Fruit fly (Drosophila melanogaster) whole organism, prepupa: ENCODE measurements around the gene Ccm3.

Source experiments
- Blimp-1 ChIP-seq: fragments of 200-800 bp; sonication (Bioruptor generic); optimal IDR thresholded peaks from 3 replicates; lab custom pipeline; 2017; ENCODE audit warnings: missing biosample characterization, missing genetic modification characterization, mild to moderate bottlenecking, moderate library complexity, missing genetic modification reagents
- CG10631 ChIP-seq: fragments of 200-800 bp; sonication (Bioruptor generic); optimal IDR thresholded peaks from 2 replicates; lab custom pipeline; 2016; ENCODE audit warnings: missing biosample characterization, missing genetic modification characterization
- CG11294 ChIP-seq: fragments of 200-800 bp; sonication (Bioruptor generic); IDR thresholded peaks from 2 replicates; pipeline ENCODE4 v1.3.6; 2022; ENCODE audit warnings: missing biosample characterization, missing genetic modification characterization
- CG1621 ChIP-seq: fragments of 200-800 bp; sonication (Bioruptor generic); optimal IDR thresholded peaks from 3 replicates; lab custom pipeline; 2018; ENCODE audit warnings: missing biosample characterization, mild to moderate bottlenecking, missing genetic modification characterization
- CG31627 ChIP-seq: fragments of 200-800 bp; sonication (Bioruptor generic); optimal IDR thresholded peaks from 3 replicates; lab custom pipeline; 2016; ENCODE audit warnings: missing biosample characterization, missing genetic modification characterization
- CG3919 ChIP-seq: fragments of 200-800 bp; sonication (Bioruptor generic); optimal IDR thresholded peaks from 3 replicates; lab custom pipeline; 2016; ENCODE audit warnings: missing biosample characterization, missing genetic modification characterization
- CG6163 ChIP-seq: fragments of 200-800 bp; sonication (Bioruptor generic); IDR thresholded peaks from 3 replicates; pipeline ENCODE4 v1.3.6; 2022; ENCODE audit warnings: missing biosample characterization, missing genetic modification characterization
- CG6792 ChIP-seq: fragments of 200-800 bp; sonication (Bioruptor generic); optimal IDR thresholded peaks from 3 replicates; lab custom pipeline; 2016; ENCODE audit warnings: missing biosample characterization, missing genetic modification characterization
- CG7368 ChIP-seq: fragments of 200-800 bp; sonication (Bioruptor generic); optimal IDR thresholded peaks from 3 replicates; lab custom pipeline; 2016; ENCODE audit warnings: missing biosample characterization, missing genetic modification characterization
- CG8319 ChIP-seq: fragments of 200-800 bp; sonication (Bioruptor generic); optimal IDR thresholded peaks from 3 replicates; lab custom pipeline; 2016; ENCODE audit warnings: missing biosample characterization, missing genetic modification characterization
- CG9139 ChIP-seq: fragments of 200-800 bp; sonication (Bioruptor generic); optimal IDR thresholded peaks from 3 replicates; lab custom pipeline; 2017; ENCODE audit warnings: missing biosample characterization, mild to moderate bottlenecking, missing genetic modification characterization
- Eip75B ChIP-seq: fragments of 200-800 bp; sonication (Bioruptor generic); optimal IDR thresholded peaks from 3 replicates; lab custom pipeline; 2016; ENCODE audit warnings: missing biosample characterization, missing genetic modification characterization
- Eip78C ChIP-seq: fragments of 200-800 bp; sonication (Bioruptor generic); peaks from one replicate; lab custom pipeline; 2016; ENCODE audit warnings: missing biosample characterization, missing genetic modification characterization
- Eip93F ChIP-seq: fragments of 200-800 bp; sonication (Bioruptor generic); optimal IDR thresholded peaks from 2 replicates; lab custom pipeline; 2016; ENCODE audit warnings: missing biosample characterization, mild to moderate bottlenecking, missing genetic modification characterization
- Ets21C ChIP-seq: fragments of 200-800 bp; sonication (Bioruptor generic); optimal IDR thresholded peaks from 3 replicates; lab custom pipeline; 2016; ENCODE audit warnings: missing biosample characterization, missing genetic modification characterization
- Ets96B ChIP-seq: fragments of 200-800 bp; optimal IDR thresholded peaks from 2 replicates; lab custom pipeline; 2019; ENCODE audit warnings: missing biosample characterization, mild to moderate bottlenecking, missing genetic modification characterization, moderate library complexity
- Gug ChIP-seq: fragments of 200-800 bp; sonication (Bioruptor generic); IDR thresholded peaks from 2 replicates; pipeline ENCODE4 v1.3.6; 2022; ENCODE audit warnings: missing biosample characterization, missing genetic modification characterization
- Hr39 ChIP-seq: fragments of 200-800 bp; sonication (Bioruptor generic); optimal IDR thresholded peaks from 2 replicates; lab custom pipeline; 2016; ENCODE audit warnings: missing biosample characterization, missing genetic modification characterization
- Hr4 ChIP-seq: fragments of 200-800 bp; sonication (Bioruptor generic); optimal IDR thresholded peaks from 3 replicates; lab custom pipeline; 2016; ENCODE audit warnings: missing biosample characterization, missing genetic modification characterization
- Lpt ChIP-seq: fragments of 200-800 bp; sonication (Bioruptor generic); optimal IDR thresholded peaks from 3 replicates; lab custom pipeline; 2016; ENCODE audit warnings: missing biosample characterization, missing genetic modification characterization
- Met ChIP-seq: fragments of 200-800 bp; sonication (Bioruptor generic); optimal IDR thresholded peaks from 3 replicates; lab custom pipeline; 2016; ENCODE audit warnings: missing biosample characterization, missing genetic modification characterization
- OdsH ChIP-seq: fragments of 200-800 bp; sonication (Bioruptor generic); optimal IDR thresholded peaks from 3 replicates; lab custom pipeline; 2016; ENCODE audit warnings: missing biosample characterization, missing genetic modification characterization
- Smox ChIP-seq: fragments of 200-800 bp; sonication (Bioruptor generic); optimal IDR thresholded peaks from 3 replicates; lab custom pipeline; 2016; ENCODE audit warnings: missing biosample characterization, missing genetic modification characterization
- Sox14 ChIP-seq: fragments of 200-800 bp; sonication (Bioruptor generic); optimal IDR thresholded peaks from 3 replicates; lab custom pipeline; 2016; ENCODE audit warnings: missing biosample characterization, missing genetic modification characterization
- achi ChIP-seq: fragments of 200-800 bp; sonication (Bioruptor generic); optimal IDR thresholded peaks from 3 replicates; lab custom pipeline; 2016; ENCODE audit warnings: missing biosample characterization, missing genetic modification characterization
- cyc ChIP-seq: fragments of 200-800 bp; sonication (Bioruptor generic); optimal IDR thresholded peaks from 3 replicates; lab custom pipeline; 2016; ENCODE audit warnings: missing biosample characterization, missing genetic modification characterization
- eg ChIP-seq: fragments of 200-800 bp; sonication (Bioruptor generic); IDR thresholded peaks from 3 replicates; pipeline ENCODE4 v1.3.6; 2022; ENCODE audit warnings: missing biosample characterization, missing genetic modification characterization
- esn ChIP-seq: fragments of 200-800 bp; sonication (Bioruptor generic); optimal IDR thresholded peaks from 2 replicates; lab custom pipeline; 2016; ENCODE audit warnings: missing biosample characterization, mild to moderate bottlenecking, missing genetic modification characterization, moderate library complexity
- fd59A ChIP-seq: fragments of 200-800 bp; sonication (Bioruptor generic); optimal IDR thresholded peaks from 2 replicates; lab custom pipeline; 2017; ENCODE audit warnings: missing biosample characterization, mild to moderate bottlenecking, missing genetic modification characterization, missing genetic modification reagents
- fd85E ChIP-seq: fragments of 200-800 bp; sonication (Bioruptor generic); optimal IDR thresholded peaks from 3 replicates; lab custom pipeline; 2016; ENCODE audit warnings: missing biosample characterization, missing genetic modification characterization
- fkh ChIP-seq: fragments of 200-800 bp; sonication (Bioruptor generic); optimal IDR thresholded peaks from 3 replicates; lab custom pipeline; 2017; ENCODE audit warnings: missing biosample characterization, mild to moderate bottlenecking, missing genetic modification characterization, moderate library complexity
- lz ChIP-seq: fragments of 200-800 bp; sonication (Bioruptor generic); optimal IDR thresholded peaks from 3 replicates; lab custom pipeline; 2016; ENCODE audit warnings: missing biosample characterization, missing genetic modification characterization
- net ChIP-seq: fragments of 200-800 bp; sonication (Bioruptor generic); optimal IDR thresholded peaks from 3 replicates; lab custom pipeline; 2016; ENCODE audit warnings: missing biosample characterization, missing genetic modification characterization
- pdm3 ChIP-seq: fragments of 200-800 bp; sonication (Bioruptor generic); optimal IDR thresholded peaks from 3 replicates; lab custom pipeline; 2016; ENCODE audit warnings: missing biosample characterization, missing genetic modification characterization
- svp ChIP-seq: fragments of 200-800 bp; sonication (Bioruptor generic); peaks from one replicate; lab custom pipeline; 2016; ENCODE audit warnings: missing biosample characterization, missing genetic modification characterization
- topi ChIP-seq: fragments of 200-800 bp; sonication (Bioruptor generic); optimal IDR thresholded peaks from 3 replicates; lab custom pipeline; 2016; ENCODE audit warnings: missing biosample characterization, missing genetic modification characterization
- vri ChIP-seq: fragments of 200-800 bp; sonication (Bioruptor generic); optimal IDR thresholded peaks from 3 replicates; lab custom pipeline; 2016; ENCODE audit warnings: missing biosample characterization, mild to moderate bottlenecking, missing genetic modification characterization

The Ccm3 gene

DNA sequence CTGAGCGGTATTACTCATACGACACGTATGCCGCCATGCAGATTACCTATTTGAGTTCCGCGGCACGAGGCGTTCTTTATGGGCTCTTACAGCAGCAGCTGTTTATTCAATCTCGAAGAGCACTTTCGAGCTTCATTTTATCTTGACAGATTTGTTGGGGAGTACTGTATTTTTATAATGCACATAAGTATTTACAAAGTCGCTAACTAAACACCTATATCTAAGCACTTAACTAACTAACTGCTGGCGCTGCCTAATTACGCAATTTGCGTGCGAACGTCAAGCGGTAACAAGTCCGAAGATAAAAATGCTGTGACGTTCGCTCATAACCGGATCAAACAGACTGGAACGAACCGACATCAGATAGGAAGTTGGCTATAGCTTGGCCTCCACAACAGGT is 30.9 kb downstream of the Ccm3 start:
- peak; percentile 69 for TF ChIP-seq fkh (GFP tag; lab: Kevin White, UChicago)
- TF ChIP-seq vri (GFP tag; lab: Kevin White, UChicago), result peak; percentile 21
- no peak for TF ChIP-seq CG11294 (GFP tag; lab: Robert Waterston, UW)
- no peak for TF ChIP-seq CG9139

DNA sequence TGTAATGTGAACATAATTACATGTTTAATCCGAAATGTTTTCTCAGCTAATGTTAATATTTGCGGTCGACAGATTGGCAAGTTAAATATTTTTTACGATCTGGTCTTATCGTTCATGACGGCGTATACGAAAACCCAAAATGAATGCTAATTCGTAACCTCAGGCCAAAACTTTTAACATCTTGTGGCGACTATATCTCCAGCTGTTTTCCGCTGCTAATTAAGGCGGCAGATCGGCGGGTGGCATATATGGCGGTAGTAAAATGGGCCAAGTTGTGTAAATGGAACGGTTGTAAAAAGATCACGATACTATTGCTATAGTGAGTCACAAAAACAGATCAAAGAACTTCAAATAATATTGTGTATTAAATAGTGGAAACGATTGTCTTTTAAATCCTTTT is 34.6 kb downstream of the Ccm3 start:
- TF ChIP-seq Met (GFP tag; lab: Kevin White, UChicago) (no peak), eg (GFP tag; lab: Robert Waterston, UW) (no peak), Blimp-1 (GFP tag; lab: Kevin White, UChicago) (no peak), svp (no peak), CG3919 (no peak), fd59A (GFP tag; lab: Kevin White, UChicago) (no peak), vri (GFP tag; lab: Kevin White, UChicago) (no peak)

DNA sequence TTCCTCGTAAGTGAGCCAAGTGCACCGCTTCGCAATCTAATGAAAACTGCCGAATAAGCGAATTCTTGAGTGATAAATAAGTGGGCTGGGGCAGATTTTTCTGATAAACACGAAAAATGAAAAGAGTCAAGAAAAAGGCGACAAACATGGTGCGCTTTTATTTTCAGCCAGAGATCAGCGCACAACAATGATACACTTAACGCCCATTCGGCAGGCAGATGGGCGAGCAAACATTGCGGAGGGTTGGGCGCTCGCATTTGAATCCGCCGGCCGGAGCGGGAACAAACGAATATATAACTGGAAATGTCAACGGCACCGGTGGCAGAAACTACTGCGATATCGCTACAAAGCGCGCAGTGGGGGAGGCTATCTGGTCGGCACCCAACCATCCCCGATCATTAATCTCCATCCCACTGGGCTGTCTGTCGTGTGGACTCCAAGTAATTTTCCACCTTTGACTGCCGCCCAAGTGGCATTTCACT is 35.3 kb downstream of the Ccm3 start, which contains the start of gene CG6125:
Gene CG6125, minus strand, starts transcription at position 51 of the 482 bp plus-strand sequence.
- TF ChIP-seq fkh (GFP tag; lab: Kevin White, UChicago), result peak; percentile 76
- no peak for TF ChIP-seq CG1621 (tag; lab: Kevin White, UChicago)

DNA sequence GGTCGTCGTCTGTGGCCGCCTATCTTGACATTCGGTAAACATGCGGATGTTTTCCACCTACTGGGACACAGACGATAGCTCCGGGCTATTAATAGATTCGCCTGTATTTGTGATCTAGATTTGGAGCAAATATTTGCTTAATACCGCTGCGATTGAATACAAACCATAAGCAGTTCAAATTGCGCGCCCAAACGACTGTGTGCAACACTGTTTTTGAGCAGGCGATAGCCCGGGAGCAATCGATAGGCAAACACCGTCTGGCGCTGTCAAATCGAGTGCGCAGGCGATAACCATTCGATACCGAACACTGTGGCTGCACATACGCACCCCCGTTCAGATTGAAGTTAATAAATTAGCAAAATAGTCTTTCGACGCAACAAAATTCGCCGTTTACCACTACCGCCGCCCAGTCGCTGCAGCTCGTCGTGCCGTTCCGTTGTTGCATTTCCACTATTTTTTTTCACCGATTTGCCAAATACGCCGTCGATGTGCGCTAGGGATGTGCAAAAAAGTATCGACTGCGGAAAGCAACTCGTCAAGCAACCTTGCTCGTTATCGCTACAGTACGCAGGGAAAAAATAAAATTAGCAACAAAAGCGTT is 36.5 kb downstream of the Ccm3 start, which contains the start of gene Atx2:
Gene Atx2, plus strand, starts transcription at position 293 of the 601 bp plus-strand sequence.
- TF ChIP-seq CG10631 (GFP tag; lab: Kevin White, UChicago) (no peak), Met (GFP tag; lab: Kevin White, UChicago) (peak; percentile 2), Eip78C (GFP tag; lab: Kevin White, UChicago) (peak; percentile 79), Eip75B (GFP tag; lab: Kevin White, UChicago) (peak; percentile 15), svp (peak; percentile 63), OdsH (GFP tag; lab: Kevin White, UChicago) (peak; percentile 32), Hr4 (GFP tag; lab: Kevin White, UChicago) (no peak), Gug (GFP tag; lab: Robert Waterston, UW) (no peak), Eip93F (GFP tag; lab: Kevin White, UChicago) (no peak), pdm3 (peak; percentile 15), CG31627 (GFP tag; lab: Kevin White, UChicago) (peak; percentile 27), topi (GFP tag; lab: Kevin White, UChicago) (peak; percentile 18), cyc (peak; percentile 18), fd85E (GFP tag; lab: Kevin White, UChicago) (no peak), esn (peak; percentile 36), CG11294 (GFP tag; lab: Robert Waterston, UW) (no peak), lz (GFP tag; lab: Kevin White, UChicago) (peak; percentile 38), Sox14 (GFP tag; lab: Kevin White, UChicago) (peak; percentile 33), CG3919 (peak; percentile 1), fkh (GFP tag; lab: Kevin White, UChicago) (peak; percentile 59), CG6792 (GFP tag; lab: Kevin White, UChicago) (peak; percentile 5), Ets96B (tag; lab: Kevin White, UChicago) (no peak), Smox (GFP tag; lab: Kevin White, UChicago) (peak; percentile 32), CG8319 (GFP tag; lab: Kevin White, UChicago) (no peak), net (GFP tag; lab: Kevin White, UChicago) (no peak), CG6163 (no peak), achi (GFP tag; lab: Kevin White, UChicago) (peak; percentile 22), CG7368 (GFP tag; lab: Kevin White, UChicago) (peak; percentile 13), Ets21C (GFP tag; lab: Kevin White, UChicago) (peak; percentile 3), Hr39 (peak; percentile 40), Lpt (GFP tag; lab: Kevin White, UChicago) (no peak)
